Fruit fly (Drosophila melanogaster) whole organism, embryonic: ENCODE measurements around the gene Arfip.

Experiments
- Ada2b ChIP-seq: fragments of 200-800 bp; sonication (Bioruptor generic); IDR thresholded peaks from 2 replicates; pipeline ENCODE4 v1.3.6; 2022; ENCODE audit warnings: missing biosample characterization, missing genetic modification characterization
- Atf-2 ChIP-seq: fragments of 200-800 bp; sonication (Bioruptor generic); optimal IDR thresholded peaks from 2 replicates; lab custom pipeline; 2016; ENCODE audit warnings: missing biosample characterization, missing genetic modification characterization
- CG10565 ChIP-seq: fragments of 200-800 bp; sonication (Bioruptor generic); optimal IDR thresholded peaks from 3 replicates; lab custom pipeline; 2016; ENCODE audit warnings: missing biosample characterization, mild to moderate bottlenecking, missing genetic modification characterization
- CG11504 ChIP-seq: fragments of 200-800 bp; sonication (Bioruptor generic); optimal IDR thresholded peaks from 3 replicates; lab custom pipeline; 2019; ENCODE audit warnings: missing biosample characterization, mild to moderate bottlenecking, missing genetic modification characterization, moderate library complexity
- CG11696 ChIP-seq: fragments of 200-800 bp; sonication (Bioruptor generic); IDR thresholded peaks from 2 replicates; pipeline ENCODE4 v1.3.6; 2022; ENCODE audit warnings: missing biosample characterization, missing genetic modification characterization
- CG1233 ChIP-seq: fragments of 200-800 bp; sonication (Bioruptor generic); optimal IDR thresholded peaks from 4 replicates; lab custom pipeline; 2018; ENCODE audit warnings: missing biosample characterization, mild to moderate bottlenecking, missing genetic modification characterization
- CG14050 ChIP-seq: fragments of 200-800 bp; sonication (Bioruptor generic); IDR thresholded peaks from 3 replicates; pipeline ENCODE4 v1.3.6; 2022; ENCODE audit warnings: missing biosample characterization, missing genetic modification characterization
- CG1647 ChIP-seq: fragments of 200-800 bp; sonication (Bioruptor generic); optimal IDR thresholded peaks from 3 replicates; lab custom pipeline; 2016; ENCODE audit warnings: missing biosample characterization, missing genetic modification characterization
- CG17328 ChIP-seq: fragments of 200-800 bp; sonication (Bioruptor generic); IDR thresholded peaks from 2 replicates; pipeline ENCODE4 v1.3.6; 2022; ENCODE audit warnings: missing biosample characterization, missing genetic modification characterization
- CG2889 ChIP-seq: fragments of 200-800 bp; sonication (Bioruptor generic); IDR thresholded peaks from 3 replicates; pipeline ENCODE4 v1.3.6; 2022; ENCODE audit warnings: missing biosample characterization, missing genetic modification characterization
- CG32767 ChIP-seq: fragments of 200-800 bp; sonication (Bioruptor generic); IDR thresholded peaks from 2 replicates; pipeline ENCODE4 v1.3.6; 2022; ENCODE audit warnings: missing biosample characterization, missing genetic modification characterization
- CG4730 ChIP-seq: fragments of 200-800 bp; sonication (Bioruptor generic); IDR thresholded peaks from 2 replicates; pipeline ENCODE4 v1.3.6; 2022; ENCODE audit warnings: missing biosample characterization, missing genetic modification characterization
- CG7745 ChIP-seq: fragments of 200-800 bp; sonication (Bioruptor generic); optimal IDR thresholded peaks from 2 replicates; lab custom pipeline; 2018; ENCODE audit warnings: missing biosample characterization, mild to moderate bottlenecking, missing genetic modification characterization, moderate library complexity
- CG7928 ChIP-seq: fragments of 200-800 bp; sonication (Bioruptor generic); optimal IDR thresholded peaks from 2 replicates; lab custom pipeline; 2017; ENCODE audit warnings: missing biosample characterization, mild to moderate bottlenecking, missing genetic modification characterization
- CG8281 ChIP-seq: fragments of 200-800 bp; sonication (Bioruptor generic); optimal IDR thresholded peaks from 2 replicates; lab custom pipeline; 2018; ENCODE audit warnings: missing biosample characterization, mild to moderate bottlenecking, missing genetic modification characterization, moderate library complexity
- CG8924 ChIP-seq: fragments of 200-800 bp; optimal IDR thresholded peaks from 3 replicates; lab custom pipeline; 2019; ENCODE audit warnings: missing biosample characterization, mild to moderate bottlenecking, missing genetic modification characterization, moderate library complexity
- CG9727 ChIP-seq: fragments of 200-800 bp; sonication (Bioruptor generic); optimal IDR thresholded peaks from 3 replicates; lab custom pipeline; 2017; ENCODE audit warnings: missing biosample characterization, mild to moderate bottlenecking, missing genetic modification characterization
- D19B ChIP-seq: fragments of 200-800 bp; sonication (Bioruptor generic); optimal IDR thresholded peaks from 2 replicates; lab custom pipeline; 2017; ENCODE audit warnings: missing biosample characterization, mild to moderate bottlenecking, missing genetic modification characterization
- Dad ChIP-seq: fragments of 200-800 bp; sonication (Bioruptor generic); optimal IDR thresholded peaks from 3 replicates; lab custom pipeline; 2016; ENCODE audit warnings: missing biosample characterization, missing genetic modification characterization
- Dfd ChIP-seq, 2 experiments: fragments of >200 bp; optimal IDR thresholded peaks; 2 replicates each; lab custom pipeline; 2017; ENCODE audit warnings: missing biosample characterization in 2 of 2, missing genetic modification characterization in 2 of 2
- Dll ChIP-seq: fragments of 200-800 bp; sonication (Bioruptor generic); IDR thresholded peaks from 4 replicates; pipeline ENCODE4 v1.3.6; 2022; ENCODE audit warnings: missing biosample characterization, missing genetic modification characterization; ENCODE audit not compliant: partially characterized antibody
- Dp ChIP-seq: fragments of 200-800 bp; sonication (Bioruptor generic); optimal IDR thresholded peaks from 2 replicates; lab custom pipeline; 2018; ENCODE audit warnings: missing biosample characterization, mild to moderate bottlenecking, missing genetic modification characterization, moderate library complexity
- Drgx ChIP-seq: fragments of 200-800 bp; sonication (Bioruptor generic); IDR thresholded peaks from 2 replicates; pipeline ENCODE4 v1.3.6; 2022; ENCODE audit warnings: missing biosample characterization, missing genetic modification characterization
- HHEX ChIP-seq: fragments of 200-800 bp; sonication (Bioruptor generic); optimal IDR thresholded peaks from 3 replicates; lab custom pipeline; 2017; ENCODE audit warnings: missing biosample characterization, mild to moderate bottlenecking, missing genetic modification characterization, missing genetic modification reagents
- HLHmδ ChIP-seq: fragments of 200-800 bp; sonication (Bioruptor generic); optimal IDR thresholded peaks from 2 replicates; lab custom pipeline; 2018; ENCODE audit warnings: missing biosample characterization, mild to moderate bottlenecking, missing genetic modification characterization, moderate library complexity
- Kr ChIP-seq: fragments of 200-800 bp; sonication (Bioruptor generic); optimal IDR thresholded peaks from 2 replicates; lab custom pipeline; 2017; ENCODE audit warnings: missing biosample characterization, mild to moderate bottlenecking, missing genetic modification characterization
- MBD-R2 ChIP-seq: fragments of 200-800 bp; sonication (Bioruptor generic); IDR thresholded peaks from 2 replicates; pipeline ENCODE4 v1.3.6; 2022; ENCODE audit warnings: missing biosample characterization, missing genetic modification characterization
- Med ChIP-seq: fragments of 200-800 bp; sonication (Bioruptor generic); peaks from one replicate; lab custom pipeline; 2016; ENCODE audit warnings: missing biosample characterization, missing genetic modification characterization, mild to moderate bottlenecking, inconsistent platforms, moderate library complexity
- NK7.1 ChIP-seq: fragments of 200-800 bp; sonication (Bioruptor generic); optimal IDR thresholded peaks from 3 replicates; lab custom pipeline; 2016; ENCODE audit warnings: missing biosample characterization, missing genetic modification characterization
- Oli ChIP-seq: fragments of 200-800 bp; sonication (Bioruptor generic); optimal IDR thresholded peaks from 2 replicates; lab custom pipeline; 2018; ENCODE audit warnings: missing biosample characterization, mild to moderate bottlenecking, missing genetic modification characterization, moderate library complexity
- Ptx1 ChIP-seq: fragments of 200-800 bp; sonication (Bioruptor generic); IDR thresholded peaks from 2 replicates; pipeline ENCODE4 v1.3.6; 2022; ENCODE audit warnings: missing biosample characterization, missing genetic modification characterization
- Rx ChIP-seq: fragments of 200-800 bp; sonication (Bioruptor generic); IDR thresholded peaks from 2 replicates; pipeline ENCODE4 v1.3.6; 2022; ENCODE audit warnings: missing biosample characterization, missing genetic modification characterization
- Scr ChIP-seq: fragments of 200-800 bp; sonication (Bioruptor generic); IDR thresholded peaks from 2 replicates; pipeline ENCODE4 v1.3.6; 2022; ENCODE audit warnings: missing biosample characterization, missing genetic modification characterization; ENCODE audit not compliant: partially characterized antibody
- Taf1 ChIP-seq: fragments of 200-800 bp; sonication (Bioruptor generic); IDR thresholded peaks from 2 replicates; pipeline ENCODE4 v1.3.6; 2022; ENCODE audit warnings: missing biosample characterization, missing genetic modification characterization
- Vsx1 ChIP-seq: fragments of 200-800 bp; sonication (Bioruptor generic); optimal IDR thresholded peaks from 2 replicates; lab custom pipeline; 2017; ENCODE audit warnings: missing biosample characterization, mild to moderate bottlenecking, missing genetic modification characterization, missing genetic modification reagents
- abd-A ChIP-seq: fragments of 200-800 bp; sonication (Bioruptor generic); optimal IDR thresholded peaks from 3 replicates; lab custom pipeline; 2019; ENCODE audit warnings: missing biosample characterization, mild to moderate bottlenecking, missing genetic modification characterization, moderate library complexity
- bowl ChIP-seq: fragments of 200-800 bp; sonication (Bioruptor generic); IDR thresholded peaks from 2 replicates; pipeline ENCODE4 v1.3.6; 2022; ENCODE audit warnings: missing biosample characterization, missing genetic modification characterization
- eve ChIP-seq, 2 experiments: fragments of >200 bp; optimal IDR thresholded peaks; 2 replicates each; lab custom pipeline; 2017; ENCODE audit warnings: missing biosample characterization in 2 of 2, missing genetic modification characterization in 2 of 2
- ftz-f1 ChIP-seq: fragments of 200-800 bp; sonication (Bioruptor generic); optimal IDR thresholded peaks from 2 replicates; lab custom pipeline; 2016; ENCODE audit warnings: missing biosample characterization, missing genetic modification characterization
- her ChIP-seq: fragments of 200-800 bp; sonication (Bioruptor generic); optimal IDR thresholded peaks from 2 replicates; lab custom pipeline; 2016; ENCODE audit warnings: missing biosample characterization, missing genetic modification characterization
- jing ChIP-seq: fragments of 200-800 bp; sonication (Bioruptor generic); optimal IDR thresholded peaks from 2 replicates; lab custom pipeline; 2018; ENCODE audit warnings: missing biosample characterization, mild to moderate bottlenecking, missing genetic modification characterization
- jumu ChIP-seq: fragments of 200-800 bp; sonication (Bioruptor generic); optimal IDR thresholded peaks from 3 replicates; lab custom pipeline; 2016; ENCODE audit warnings: missing biosample characterization, missing genetic modification characterization
- kay ChIP-seq: fragments of 200-800 bp; sonication (Bioruptor generic); optimal IDR thresholded peaks from 2 replicates; lab custom pipeline; 2016; ENCODE audit warnings: missing biosample characterization, missing genetic modification characterization
- lab ChIP-seq: fragments of 200-800 bp; sonication (Bioruptor generic); optimal IDR thresholded peaks from 3 replicates; lab custom pipeline; 2017; ENCODE audit warnings: missing biosample characterization, missing genetic modification characterization, mild to moderate bottlenecking, moderate library complexity, missing genetic modification reagents
- odd ChIP-seq: fragments of 200-800 bp; sonication (Bioruptor generic); optimal IDR thresholded peaks from 2 replicates; lab custom pipeline; 2017; ENCODE audit warnings: missing biosample characterization, mild to moderate bottlenecking, missing genetic modification characterization
- peb ChIP-seq: fragments of 200-800 bp; sonication (Bioruptor generic); IDR thresholded peaks from 2 replicates; pipeline ENCODE4 v1.3.6; 2022; ENCODE audit warnings: missing biosample characterization, missing genetic modification characterization
- pho ChIP-seq: fragments of 200-800 bp; sonication (Bioruptor generic); optimal IDR thresholded peaks from 2 replicates; lab custom pipeline; 2016; ENCODE audit warnings: missing biosample characterization, missing genetic modification characterization
- ro ChIP-seq: fragments of 200-800 bp; sonication (Bioruptor generic); IDR thresholded peaks from 2 replicates; pipeline ENCODE4 v1.3.6; 2022; ENCODE audit warnings: missing biosample characterization, missing genetic modification characterization
- sisA ChIP-seq: fragments of 200-800 bp; sonication (Bioruptor generic); IDR thresholded peaks from 2 replicates; pipeline ENCODE4 v1.3.6; 2022; ENCODE audit warnings: missing biosample characterization, missing genetic modification characterization
- unpg ChIP-seq: fragments of 200-800 bp; sonication (Bioruptor generic); optimal IDR thresholded peaks from 3 replicates; lab custom pipeline; 2018; ENCODE audit warnings: missing biosample characterization, mild to moderate bottlenecking, missing genetic modification characterization, moderate library complexity
- yki ChIP-seq: fragments of >200 bp; optimal IDR thresholded peaks from 3 replicates; lab custom pipeline; 2018
- zfh2 ChIP-seq: fragments of 200-800 bp; sonication (Bioruptor generic); optimal IDR thresholded peaks from 2 replicates; lab custom pipeline; 2016; ENCODE audit warnings: missing biosample characterization, missing genetic modification characterization

Arfip gene

dm6 chr3R:11269013-11269412 is 34.2 kb upstream of the Arfip start (continued):
- TF ChIP-seq CG2889 (GFP tag; lab: Robert Waterston, UW) (no peak), Dad (peak; percentile 12), Vsx1 (peak; percentile 75), Scr (GFP tag; lab: Robert Waterston, UW) (no peak), Dll (GFP tag; lab: Robert Waterston, UW) (no peak), Oli (peak; percentile 66), lab (peak; percentile 79), jumu (GFP tag; lab: Kevin White, UChicago) (peak; percentile 1), CG8924 (tag; lab: Kevin White, UChicago) (peak; percentile 21), NK7.1 (GFP tag; lab: Kevin White, UChicago) (peak; percentile 41), jing (peak; percentile 39), D19B (GFP tag; lab: Kevin White, UChicago) (no peak), odd (peak; percentile 79), Atf-2 (GFP tag; lab: Kevin White, UChicago) (peak; percentile 47), abd-A (tag; lab: Kevin White, UChicago) (no peak), HHEX (GFP tag; lab: Kevin White, UChicago) (peak; percentile 73), CG7745 (peak; percentile 89), ro (GFP tag; lab: Robert Waterston, UW) (no peak), CG10565 (GFP tag; lab: Kevin White, UChicago) (no peak), CG17328 (GFP tag; lab: Robert Waterston, UW) (peak; percentile 73), CG11696 (GFP tag; lab: Robert Waterston, UW) (no peak), sisA (GFP tag; lab: Robert Waterston, UW) (no peak), Dp (GFP tag; lab: Kevin White, UChicago) (no peak), Med (GFP tag; lab: Kevin White, UChicago) (no peak), Ptx1 (GFP tag; lab: Robert Waterston, UW) (peak; percentile 43; the same call in 1 of the 2 replicates), Kr (GFP tag; lab: Kevin White, UChicago) (peak; percentile 74), CG14050 (GFP tag; lab: Robert Waterston, UW) (no peak), Drgx (GFP tag; lab: Robert Waterston, UW) (peak; percentile 10; the same call in 1 of the 2 replicates), pho (GFP tag; lab: Kevin White, UChicago) (no peak), bowl (no peak), peb (no peak), yki (lab: Kevin White, UChicago) (no peak), CG4730 (GFP tag; lab: Robert Waterston, UW) (no peak; the same call in 1 of the 2 replicates), ftz-f1 (no peak), Dfd (GFP tag; optimal IDR thresholded peaks at IDR 0.05; lab: Kevin White, UChicago) (no peak), CG9727 (GFP tag; lab: Kevin White, UChicago) (peak; percentile 70), CG1233 (GFP tag; lab: Kevin White, UChicago) (peak; percentile 76), CG32767 (GFP tag; lab: Robert Waterston, UW) (no peak), CG11504 (tag; lab: Kevin White, UChicago) (no peak), Taf1 (GFP tag; lab: Robert Waterston, UW) (no peak), Rx (peak; percentile 48; the same call in 1 of the 2 replicates), MBD-R2 (GFP tag; lab: Robert Waterston, UW) (no peak), unpg (GFP tag; lab: Kevin White, UChicago) (no peak), CG8281 (tag; lab: Kevin White, UChicago) (peak; percentile 48), zfh2 (GFP tag; lab: Kevin White, UChicago) (no peak), HLHmδ (GFP tag; lab: Kevin White, UChicago) (peak; percentile 94), her (GFP tag; lab: Kevin White, UChicago) (no peak), Ada2b (GFP tag; lab: Robert Waterston, UW) (peak; percentile 56; the same call in 1 of the 2 replicates), CG7928 (GFP tag; lab: Kevin White, UChicago) (no peak), CG1647 (GFP tag; lab: Kevin White, UChicago) (no peak), kay (GFP tag; lab: Kevin White, UChicago) (no peak), eve (GFP tag; optimal IDR thresholded peaks at IDR 0.05; lab: Kevin White, UChicago) (no peak)
